Worm (Caenorhabditis elegans) whole organism, early embryonic: ENCODE measurements around the gene pap-1.

Experiments used
- B0310.2 ChIP-seq: sonication (generic microtip); optimal IDR thresholded peaks from 2 replicates; lab custom pipeline; 2016; ENCODE audit warnings: mild to moderate bottlenecking, missing genetic modification characterization, missing compliant biosample characterization
- F13C5.2 ChIP-seq: sonication (generic microtip); optimal IDR thresholded peaks from 2 replicates; lab custom pipeline; 2017; ENCODE audit warnings: mild to moderate bottlenecking, missing genetic modification characterization, inconsistent platforms, missing compliant biosample characterization
- ama-1 ChIP-seq: fragments of 150-350 bp; optimal IDR thresholded peaks from 2 replicates; lab custom pipeline; 2014
- ets-7 ChIP-seq: sonication (generic microtip); optimal IDR thresholded peaks from 2 replicates; lab custom pipeline; 2016; ENCODE audit warnings: missing genotype, missing genetic modification characterization, missing compliant biosample characterization
- flt-1 ChIP-seq: fragments of 200-800 bp; sonication (Bioruptor generic); IDR thresholded peaks from 2 replicates; pipeline ENCODE4 v1.3.6; 2022; ENCODE audit warnings: missing genetic modification characterization, missing compliant biosample characterization
- hmbx-1 ChIP-seq: sonication (generic microtip); optimal IDR thresholded peaks from 2 replicates; lab custom pipeline; 2016; ENCODE audit warnings: mild to moderate bottlenecking, missing genetic modification characterization, missing compliant biosample characterization
- hmg-4 ChIP-seq: fragments of 200-800 bp; sonication (Bioruptor generic); optimal IDR thresholded peaks from 2 replicates; lab custom pipeline; 2018; ENCODE audit warnings: mild to moderate bottlenecking, missing genetic modification characterization, missing compliant biosample characterization
- hnd-1 ChIP-seq: sonication (generic microtip); optimal IDR thresholded peaks from 2 replicates; lab custom pipeline; 2016; ENCODE audit warnings: missing genetic modification characterization, missing compliant biosample characterization
- pes-1 ChIP-seq: fragments of 200-800 bp; sonication (Bioruptor generic); IDR thresholded peaks from 2 replicates; pipeline ENCODE4 v1.3.6; 2022; ENCODE audit warnings: missing genetic modification reagents, missing genetic modification characterization, missing compliant biosample characterization
- sea-1 ChIP-seq: fragments of 200-800 bp; sonication (Bioruptor generic); conservative IDR thresholded peaks from 2 replicates; pipeline ENCODE4 v1.3.6; 2022; ENCODE audit warnings: missing genetic modification characterization, missing compliant biosample characterization
- tbx-11 ChIP-seq: fragments of 200-800 bp; sonication (Bioruptor generic); IDR thresholded peaks from 2 replicates; pipeline ENCODE4 v1.3.6; 2022; ENCODE audit warnings: missing genetic modification characterization, missing compliant biosample characterization
- tbx-37 ChIP-seq: fragments of 200-800 bp; sonication (Bioruptor generic); conservative IDR thresholded peaks from 2 replicates; pipeline ENCODE4 v1.3.6; 2022; ENCODE audit warnings: missing genetic modification reagents, missing genetic modification characterization, missing compliant biosample characterization

ce11 chrV:10393708-10394107 is 48.1 kb upstream of the pap-1 start:
- no peak for TF ChIP-seq ets-7 (tag; lab: Kevin White, UChicago)
- TF ChIP-seq B0310.2: no peak
- no peak for TF ChIP-seq ama-1
- no peak for TF ChIP-seq hmg-4
- no peak for TF ChIP-seq tbx-11 (GFP tag; lab: Robert Waterston, UW)
- TF ChIP-seq pes-1 (GFP tag; lab: Robert Waterston, UW): no peak
- TF ChIP-seq hmbx-1: no peak
- TF ChIP-seq hnd-1: no peak
- no peak for TF ChIP-seq sea-1 (GFP tag; lab: Robert Waterston, UW)
- no peak for TF ChIP-seq tbx-37 (GFP tag; lab: Robert Waterston, UW)
- no peak for TF ChIP-seq flt-1
- TF ChIP-seq F13C5.2 (tag; lab: Kevin White, UChicago): no peak
